Worm (Caenorhabditis elegans) whole organism, L2 larva: ENCODE measurements around the gene clec-183.
"Not testable (repeated sequence)": the region's sequence is repeated elsewhere in the genome, so short reads cannot be mapped to it uniquely, and the experiment has no call there.

Experiments used
- C34F6.9 ChIP-seq: fragments of 150-350 bp; optimal IDR thresholded peaks from 2 replicates; lab custom pipeline; 2014; ENCODE audit warnings: missing biosample characterization, missing genetic modification characterization
- F13H6.1 ChIP-seq: sonication (generic microtip); optimal IDR thresholded peaks from 2 replicates; lab custom pipeline; 2016; ENCODE audit warnings: missing genetic modification characterization, missing compliant biosample characterization
- R02D3.7 ChIP-seq: fragments of 150-350 bp; optimal IDR thresholded peaks from 2 replicates; lab custom pipeline; 2014; ENCODE audit warnings: missing biosample characterization, missing genetic modification characterization
- Y55F3AM.14 ChIP-seq: fragments of 200-800 bp; sonication (Bioruptor generic); optimal IDR thresholded peaks from 2 replicates; lab custom pipeline; 2018; ENCODE audit warnings: mild to moderate bottlenecking, missing genetic modification characterization, missing compliant biosample characterization
- ZK546.5 ChIP-seq: sonication (generic microtip); optimal IDR thresholded peaks from 2 replicates; lab custom pipeline; 2017; ENCODE audit warnings: missing biosample characterization, missing genetic modification characterization
- alr-1 ChIP-seq: fragments of 150-350 bp; optimal IDR thresholded peaks from 2 replicates; lab custom pipeline; 2014; ENCODE audit warnings: missing biosample characterization, missing genetic modification characterization
- aly-2 ChIP-seq: fragments of 150-350 bp; optimal IDR thresholded peaks from 2 replicates; lab custom pipeline; 2014; ENCODE audit warnings: missing biosample characterization, missing genetic modification characterization
- ama-1 ChIP-seq: fragments of 150-350 bp; optimal IDR thresholded peaks from 2 replicates; lab custom pipeline; 2018; ENCODE audit warnings: inconsistent platforms
- blmp-1 ChIP-seq: sonication (generic microtip); optimal IDR thresholded peaks from 2 replicates; lab custom pipeline; 2017; ENCODE audit warnings: missing genetic modification characterization, mild to moderate bottlenecking, missing compliant biosample characterization, antibody characterized with exemption, moderate library complexity; ENCODE audit not compliant: insufficient read depth
- ceh-16 ChIP-seq: fragments of 150-350 bp; optimal IDR thresholded peaks from 2 replicates; lab custom pipeline; 2014; ENCODE audit warnings: missing biosample characterization, missing genetic modification characterization
- ceh-82 ChIP-seq: fragments of 150-350 bp; optimal IDR thresholded peaks from 2 replicates; lab custom pipeline; 2014; ENCODE audit warnings: missing biosample characterization, missing genetic modification characterization
- crh-2 ChIP-seq: sonication (generic microtip); optimal IDR thresholded peaks from 2 replicates; lab custom pipeline; 2017; ENCODE audit warnings: missing biosample characterization, missing genetic modification characterization
- dmd-4 ChIP-seq: sonication (generic microtip); optimal IDR thresholded peaks from 2 replicates; lab custom pipeline; 2017; ENCODE audit warnings: missing biosample characterization, missing genetic modification characterization
- egl-27 ChIP-seq: sonication (generic microtip); optimal IDR thresholded peaks from 3 replicates; lab custom pipeline; 2017; ENCODE audit warnings: missing biosample characterization, missing genetic modification reagents, missing genetic modification characterization
- fos-1 ChIP-seq: fragments of 150-350 bp; optimal IDR thresholded peaks from 2 replicates; lab custom pipeline; 2014; ENCODE audit warnings: missing biosample characterization, missing genetic modification characterization
- gmeb-1 ChIP-seq: fragments of 150-350 bp; optimal IDR thresholded peaks from 2 replicates; lab custom pipeline; 2014; ENCODE audit warnings: missing biosample characterization, missing genetic modification characterization
- lin-11 ChIP-seq: fragments of 150-350 bp; sonication (generic microtip); optimal IDR thresholded peaks from 2 replicates; lab custom pipeline; 2014; ENCODE audit warnings: missing biosample characterization, missing genetic modification characterization, inconsistent platforms, mixed read lengths
- lin-13 ChIP-seq: fragments of 150-350 bp; optimal IDR thresholded peaks from 2 replicates; lab custom pipeline; 2014; ENCODE audit warnings: missing biosample characterization, missing genetic modification reagents, missing genetic modification characterization
- lin-39 ChIP-seq: fragments of 150-350 bp; optimal IDR thresholded peaks from 2 replicates; lab custom pipeline; 2014; ENCODE audit warnings: missing biosample characterization, missing genetic modification reagents, missing genetic modification characterization
- lsy-2 ChIP-seq, 2 experiments: fragments of 150-350 bp in 1 of 2; sonication (generic microtip) in 1 of 2; optimal IDR thresholded peaks; 2 replicates each; lab custom pipeline; 2014 to 2017; ENCODE audit warnings: missing biosample characterization in 2 of 2, missing genetic modification characterization in 2 of 2
- mdl-1 ChIP-seq, 2 experiments: fragments of 150-350 bp in 1 of 2; sonication (generic microtip) in 1 of 2; optimal IDR thresholded peaks; 2 replicates each; lab custom pipeline; 2017; ENCODE audit warnings: missing biosample characterization in 2 of 2, missing genetic modification characterization in 2 of 2
- nhr-11 ChIP-seq: fragments of 150-350 bp; optimal IDR thresholded peaks from 2 replicates; lab custom pipeline; 2014; ENCODE audit warnings: missing biosample characterization, missing genetic modification characterization
- nhr-12 ChIP-seq: fragments of 150-350 bp; optimal IDR thresholded peaks from 2 replicates; lab custom pipeline; 2014; ENCODE audit warnings: missing biosample characterization, missing genetic modification characterization
- nhr-129 ChIP-seq: fragments of 150-350 bp; optimal IDR thresholded peaks from 2 replicates; lab custom pipeline; 2014; ENCODE audit warnings: missing biosample characterization, missing genetic modification characterization
- nhr-21 ChIP-seq: fragments of 150-350 bp; optimal IDR thresholded peaks from 2 replicates; lab custom pipeline; 2014; ENCODE audit warnings: missing biosample characterization, missing genetic modification characterization
- nhr-23 ChIP-seq: fragments of 150-350 bp; optimal IDR thresholded peaks from 2 replicates; lab custom pipeline; 2014; ENCODE audit warnings: missing biosample characterization, missing genetic modification reagents, missing genetic modification characterization
- nhr-25 ChIP-seq: fragments of 150-350 bp; sonication (generic microtip); optimal IDR thresholded peaks from 3 replicates; lab custom pipeline; 2014; ENCODE audit warnings: missing biosample characterization, missing genetic modification characterization
- nhr-77 ChIP-seq: fragments of 150-350 bp; optimal IDR thresholded peaks from 2 replicates; lab custom pipeline; 2014; ENCODE audit warnings: missing biosample characterization, missing genetic modification characterization
- sem-4 ChIP-seq: fragments of 150-350 bp; optimal IDR thresholded peaks from 2 replicates; lab custom pipeline; 2014; ENCODE audit warnings: missing biosample characterization, missing genetic modification reagents, missing genetic modification characterization
- skn-1 ChIP-seq: sonication (generic microtip); optimal IDR thresholded peaks from 2 replicates; lab custom pipeline; 2017; ENCODE audit warnings: missing biosample characterization, missing genetic modification characterization
- sma-3 ChIP-seq: sonication (generic microtip); optimal IDR thresholded peaks from 2 replicates; lab custom pipeline; 2016; ENCODE audit warnings: missing genetic modification reagents, missing genetic modification characterization, missing compliant biosample characterization
- sma-9 ChIP-seq, 2 experiments: fragments of 150-350 bp in 1 of 2; sonication (generic microtip) in 1 of 2; optimal IDR thresholded peaks; 2 replicates each; lab custom pipeline; 2014 to 2016; ENCODE audit warnings: missing genetic modification characterization in 2 of 2, mild to moderate bottlenecking in 1 of 2, missing biosample characterization in 1 of 2, missing compliant biosample characterization in 1 of 2, missing genetic modification reagents in 1 of 2, moderate library complexity in 1 of 2
- unc-39 ChIP-seq: fragments of 150-350 bp; optimal IDR thresholded peaks from 2 replicates; lab custom pipeline; 2014; ENCODE audit warnings: missing biosample characterization, missing genetic modification characterization
- unc-55 ChIP-seq: fragments of 150-350 bp; sonication (generic microtip); optimal IDR thresholded peaks from 3 replicates; lab custom pipeline; 2014; ENCODE audit warnings: missing biosample characterization, missing genetic modification reagents, missing genetic modification characterization
- unc-62 ChIP-seq: fragments of 150-350 bp; optimal IDR thresholded peaks from 2 replicates; lab custom pipeline; 2014; ENCODE audit warnings: missing biosample characterization, missing genetic modification reagents, missing genetic modification characterization
- zag-1 ChIP-seq: fragments of 150-350 bp; optimal IDR thresholded peaks from 2 replicates; lab custom pipeline; 2014; ENCODE audit warnings: missing biosample characterization, missing genetic modification characterization
- ztf-1 ChIP-seq: fragments of 200-800 bp; sonication (Bioruptor generic); conservative IDR thresholded peaks from 2 replicates; pipeline ENCODE4 v1.3.6; 2022; ENCODE audit warnings: missing genetic modification characterization, missing compliant biosample characterization
- ztf-11 ChIP-seq: sonication (generic microtip); optimal IDR thresholded peaks from 2 replicates; lab custom pipeline; 2017; ENCODE audit warnings: missing biosample characterization, missing genetic modification characterization
- ztf-4 ChIP-seq: fragments of 150-350 bp; optimal IDR thresholded peaks from 2 replicates; lab custom pipeline; 2014; ENCODE audit warnings: missing biosample characterization, missing genetic modification characterization

The clec-183 gene

DNA sequence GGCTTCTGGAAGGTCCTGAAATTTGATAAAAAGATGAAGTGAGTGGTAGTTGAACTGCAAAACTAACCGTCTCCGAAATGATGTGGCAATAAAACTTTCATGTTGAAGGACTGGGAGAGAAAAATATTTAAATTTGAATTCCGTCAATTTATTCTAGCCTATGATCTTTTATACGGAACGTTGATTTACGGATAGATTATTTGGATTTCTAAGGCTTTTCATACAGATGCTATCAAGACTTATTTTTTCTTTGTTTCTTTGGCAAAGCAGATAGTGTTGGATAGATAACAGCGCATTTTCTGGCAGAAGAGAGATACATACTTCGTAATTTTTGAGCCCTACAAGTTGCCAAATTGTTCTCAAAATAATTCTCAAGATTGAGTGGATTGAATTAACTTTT, 23.8 kb upstream of the clec-183 start, which contains the start of gene F49C12.4:
Gene F49C12.4 (minus strand): TSS at position 101 of the 400 bp plus-strand sequence.
- no peak for TF ChIP-seq nhr-12 (tag; lab: Kevin White, UChicago)
- no peak for TF ChIP-seq nhr-11 (tag; lab: Kevin White, UChicago)
- TF ChIP-seq, all 48 proteins: peak for 0

DNA sequence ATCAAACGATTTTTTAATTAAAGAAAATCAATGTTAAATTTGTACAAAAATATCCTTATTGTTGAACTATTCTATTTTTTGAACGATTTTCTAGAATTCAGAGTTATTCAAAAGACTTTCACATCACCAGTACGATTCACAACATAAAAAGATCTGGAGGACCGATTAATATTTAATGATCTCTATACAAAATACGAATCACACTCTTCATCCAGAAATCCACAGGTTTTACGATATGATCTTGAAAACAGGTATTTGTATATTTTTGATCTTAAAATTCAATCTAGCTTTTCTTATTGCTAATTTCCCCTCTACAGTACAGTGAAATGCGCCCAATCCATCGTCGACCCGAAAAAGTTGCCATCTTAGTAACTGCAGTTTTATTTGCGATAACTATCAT, 23.2 kb upstream of the clec-183 start, which contains the start of gene F49C12.5:
Gene F49C12.5 (plus strand): TSS at position 301 of the 400 bp plus-strand sequence.
- TF ChIP-seq nhr-23 (no peak), sma-9 (GFP tag; optimal IDR thresholded peaks at IDR 0.05; lab: Kevin White, UChicago) (no peak), sma-9 (tag; optimal IDR thresholded peaks at IDR 0.05; lab: Kevin White, UChicago) (no peak), ztf-11 (tag; lab: Kevin White, UChicago) (no peak), alr-1 (tag; lab: Kevin White, UChicago) (no peak)

DNA sequence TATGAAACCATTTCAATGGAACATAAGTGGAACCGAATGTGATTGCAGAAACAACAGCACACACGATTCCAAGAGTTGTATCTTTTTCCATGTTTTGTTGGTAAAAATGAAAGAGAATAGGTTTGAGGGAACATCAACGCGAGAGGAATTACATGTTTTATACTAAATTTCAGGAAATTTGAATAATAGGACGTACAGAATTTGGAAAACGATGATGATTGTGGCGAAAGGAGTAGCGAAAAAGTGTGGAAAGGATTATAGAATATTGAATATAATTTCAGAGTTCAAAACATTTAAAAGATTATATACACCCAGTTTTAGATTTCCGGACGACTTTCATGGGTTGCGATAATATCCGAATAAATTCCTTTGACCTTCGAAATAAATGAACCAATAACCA, 18.8 kb upstream of the clec-183 start, which contains the start of gene F49C12.6:
Gene F49C12.6 (minus strand): TSS at position 101 of the 400 bp plus-strand sequence.
- TF ChIP-seq lsy-2 (tag; optimal IDR thresholded peaks at IDR 0.05; lab: Kevin White, UChicago) (no peak), nhr-11 (tag; lab: Kevin White, UChicago) (no peak), ZK546.5 (no peak), nhr-21 (tag; lab: Kevin White, UChicago) (no peak), nhr-12 (tag; lab: Kevin White, UChicago) (no peak), Y55F3AM.14 (no peak), ama-1 (no peak), F13H6.1 (tag; lab: Kevin White, UChicago) (no peak), ceh-82 (no peak), unc-62 (GFP tag; lab: Kevin White, UChicago) (no peak), gmeb-1 (tag; lab: Kevin White, UChicago) (no peak), unc-39 (tag; lab: Kevin White, UChicago) (no peak), ztf-1 (GFP tag; lab: Robert Waterston, UW) (no peak), R02D3.7 (tag; lab: Kevin White, UChicago) (no peak)

DNA sequence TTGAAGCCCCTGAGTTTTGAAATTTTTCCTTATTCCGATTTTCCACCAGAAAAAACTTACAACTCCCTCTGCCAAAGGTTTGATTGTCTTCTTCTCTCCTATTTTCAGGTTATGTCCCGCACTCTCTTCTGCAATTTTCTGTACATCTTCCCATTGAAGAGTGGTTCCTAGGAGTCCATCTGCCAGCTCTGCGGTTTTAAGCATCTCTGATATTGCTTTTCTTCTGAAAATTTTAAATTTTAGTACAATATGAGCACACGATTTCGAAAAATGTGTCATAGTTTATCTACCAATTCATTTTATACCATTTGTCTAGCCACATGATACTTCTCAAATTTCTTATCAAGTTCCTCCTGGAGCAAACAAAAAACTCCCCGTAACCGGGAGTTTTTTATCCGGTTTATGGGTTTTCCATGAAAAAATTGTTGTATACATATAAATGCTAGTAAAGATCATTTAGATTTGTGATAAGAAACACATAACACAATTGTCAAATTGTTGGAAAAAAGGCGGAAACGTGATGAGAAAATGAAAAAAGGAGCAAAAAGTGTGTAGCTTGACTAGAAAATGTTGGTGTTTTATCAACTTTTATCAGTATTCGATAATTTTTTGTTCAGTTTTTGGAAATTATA, 16.8 kb upstream of the clec-183 start:
- TF ChIP-seq F13H6.1 (tag; lab: Kevin White, UChicago): no peak
- peak; percentile 50 for TF ChIP-seq fos-1 (tag; lab: Kevin White, UChicago)
- no peak for TF ChIP-seq aly-2

DNA sequence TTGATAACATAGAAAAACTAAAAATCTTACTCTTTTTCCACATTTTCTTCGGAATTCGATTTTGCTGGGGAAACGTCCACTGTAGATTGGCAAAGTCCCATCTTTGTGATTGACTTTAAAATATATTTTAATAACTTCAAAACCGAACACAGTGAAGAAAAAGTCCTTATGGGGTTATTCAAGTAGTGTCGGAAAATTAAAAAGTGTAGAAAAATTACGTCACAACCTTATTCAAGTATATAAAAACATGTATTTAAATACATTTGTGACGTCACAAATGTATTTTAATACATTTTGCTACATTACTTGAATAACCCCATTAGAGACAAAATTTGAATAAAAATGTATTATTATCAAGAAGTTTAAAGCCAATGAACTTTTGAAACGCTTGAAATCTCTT, 15.0 kb upstream of the clec-183 start, which contains the start of gene F49C12.7:
Gene F49C12.7 (minus strand): TSS at position 101 of the 400 bp plus-strand sequence.
- not testable (repeated sequence) for TF ChIP-seq lsy-2 (tag; optimal IDR thresholded peaks at IDR 0.05; lab: Kevin White, UChicago); unc-39 (tag; lab: Kevin White, UChicago); nhr-25 (tag; lab: Kevin White, UChicago)

DNA sequence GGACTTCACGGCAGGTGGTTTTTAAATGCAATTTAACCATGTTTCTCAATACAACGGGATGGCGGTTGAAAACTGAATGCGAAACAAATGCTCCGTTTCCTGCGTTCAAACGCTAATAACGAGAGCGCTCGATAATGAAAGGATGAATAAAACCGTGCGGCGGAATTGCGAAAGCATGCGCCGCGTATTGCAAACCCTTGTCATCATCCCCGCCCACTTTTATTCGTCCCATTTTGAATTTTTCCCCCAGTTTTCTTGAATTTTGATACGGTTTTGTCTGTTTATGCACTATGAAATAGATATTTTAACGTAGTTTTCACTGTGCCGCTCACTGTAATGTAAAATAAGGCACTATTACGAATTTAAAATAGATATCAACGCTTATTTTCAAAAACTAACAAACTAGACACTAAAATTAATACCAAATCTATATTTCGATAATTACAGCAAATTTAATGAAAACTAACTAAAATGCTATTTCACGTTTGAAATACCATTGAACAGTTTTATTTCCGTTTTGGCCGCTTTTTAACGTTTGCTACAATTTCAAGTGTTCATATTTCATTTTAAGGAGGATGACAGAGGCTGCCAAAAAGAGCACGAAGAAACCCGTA, 11.6 kb upstream of the clec-183 start, which contains the start of the genes F49C12.9 and rpn-7:
Gene F49C12.9 (minus strand): TSS at position 148 of the 614 bp plus-strand sequence.
Gene rpn-7 (plus strand): TSS at position 564 of the 614 bp plus-strand sequence.
- TF ChIP-seq aly-2: no peak
- TF ChIP-seq C34F6.9: peak; percentile 59
- no peak for TF ChIP-seq alr-1 (tag; lab: Kevin White, UChicago)
- TF ChIP-seq crh-2 (tag; lab: Kevin White, UChicago): peak; percentile 5
- TF ChIP-seq nhr-77 (tag; lab: Kevin White, UChicago): no peak
- peak; percentile 26 for TF ChIP-seq gmeb-1 (tag; lab: Kevin White, UChicago)
- no peak for TF ChIP-seq ztf-1 (GFP tag; lab: Robert Waterston, UW)
- TF ChIP-seq nhr-129: peak; percentile 61
- TF ChIP-seq sem-4: no peak
- TF ChIP-seq unc-39 (tag; lab: Kevin White, UChicago): no peak
- peak; percentile 65 for TF ChIP-seq unc-55 (GFP tag; lab: Kevin White, UChicago)
- peak in 1 of 2 experiments; percentile 3 for TF ChIP-seq lsy-2 (tag; optimal IDR thresholded peaks at IDR 0.05; lab: Kevin White, UChicago)
- no peak for TF ChIP-seq blmp-1 (tag; lab: Kevin White, UChicago)
- no peak for TF ChIP-seq lin-13
- no peak for TF ChIP-seq nhr-11 (tag; lab: Kevin White, UChicago)
- no peak for TF ChIP-seq nhr-12 (tag; lab: Kevin White, UChicago)
- no peak for TF ChIP-seq mdl-1 (tag; optimal IDR thresholded peaks at IDR 0.05; lab: Kevin White, UChicago)
- no peak for TF ChIP-seq egl-27
- TF ChIP-seq lin-39 (tag; lab: Kevin White, UChicago): no peak
- no peak for TF ChIP-seq ztf-4 (tag; lab: Kevin White, UChicago)
- peak; percentile 11 for TF ChIP-seq fos-1 (tag; lab: Kevin White, UChicago)
- no peak for TF ChIP-seq dmd-4 (tag; lab: Kevin White, UChicago)
- TF ChIP-seq skn-1 (tag; lab: Kevin White, UChicago): peak; percentile 97
- no peak for TF ChIP-seq zag-1
- TF ChIP-seq nhr-23: no peak
- TF ChIP-seq lin-11 (tag; lab: Kevin White, UChicago): peak; percentile 18
- TF ChIP-seq sma-3: peak; percentile 6
- TF ChIP-seq F13H6.1 (tag; lab: Kevin White, UChicago): no peak
- TF ChIP-seq ceh-16 (tag; lab: Kevin White, UChicago): no peak
